Fruit fly (Drosophila melanogaster): ENCODE data around the gene CG4161.

The CG4161 gene

dm6 chr2L:15426736-15427222, 6.3 kb upstream of the CG4161 start:
- TF ChIP-seq pnt (GFP tag; optimal IDR thresholded peaks at IDR 0.05) (no peak), CG13894 (tag; optimal IDR thresholded peaks at IDR 0.05) (no peak), cwo (GFP tag; optimal IDR thresholded peaks at IDR 0.05) (no peak), HLH3B (GFP tag; IDR thresholded peaks at IDR 0.05) (no peak), Meics (GFP tag; optimal IDR thresholded peaks at IDR 0.05) (no peak), Aef1 (GFP tag; IDR thresholded peaks at IDR 0.05) (no peak), B-H1 (GFP tag; IDR thresholded peaks at IDR 0.05) (no peak), ems (GFP tag; optimal IDR thresholded peaks at IDR 0.05) (no peak), sd (tag; optimal IDR thresholded peaks at IDR 0.05) (peak; percentile 46), shn (GFP tag; optimal IDR thresholded peaks at IDR 0.05) (no peak), fd96Cb (tag; optimal IDR thresholded peaks at IDR 0.05) (no peak), CG10543 (GFP tag; optimal IDR thresholded peaks at IDR 0.05) (no peak), trem (tag; optimal IDR thresholded peaks at IDR 0.05) (no peak), Elba2 (GFP tag; optimal IDR thresholded peaks at IDR 0.05) (no peak), CG1024 (GFP tag; IDR thresholded peaks at IDR 0.05) (no peak), CG33557 (GFP tag; optimal IDR thresholded peaks at IDR 0.05) (no peak), Ravus (GFP tag; IDR thresholded peaks at IDR 0.05) (no peak), MTF-1 (GFP tag; optimal IDR thresholded peaks at IDR 0.05; ENCODE audit: borderline replicate concordance) (no peak), fd102C (GFP tag; optimal IDR thresholded peaks at IDR 0.05) (no peak), Hr3 (GFP tag; optimal IDR thresholded peaks at IDR 0.05) (no peak), CG12299 (tag; optimal IDR thresholded peaks at IDR 0.05) (no peak), Dll (GFP tag; IDR thresholded peaks at IDR 0.05; ENCODE audit: partially characterized antibody) (no peak), CG15514 (GFP tag; optimal IDR thresholded peaks at IDR 0.05) (no peak), nerfin-1 (tag; optimal IDR thresholded peaks at IDR 0.05) (peak; percentile 96), CG11456 (GFP tag; IDR thresholded peaks at IDR 0.05) (no peak), BEAF-32 (GFP tag; optimal IDR thresholded peaks at IDR 0.05) (no peak), ac (GFP tag; optimal IDR thresholded peaks at IDR 0.05) (no peak), CG12104 (GFP tag; optimal IDR thresholded peaks at IDR 0.05) (no peak), Abd-B (GFP tag; optimal IDR thresholded peaks at IDR 0.05) (no peak), Antp (GFP tag; optimal IDR thresholded peaks at IDR 0.05) (no peak), Myb (GFP tag; optimal IDR thresholded peaks at IDR 0.05) (no peak), pros (GFP tag; optimal IDR thresholded peaks at IDR 0.05) (peak; percentile 98), bab2 (GFP tag; optimal IDR thresholded peaks at IDR 0.05) (no peak), pzg (GFP tag; optimal IDR thresholded peaks at IDR 0.05) (no peak), CG32767 (GFP tag; IDR thresholded peaks at IDR 0.05) (no peak), CG7928 (GFP tag; optimal IDR thresholded peaks at IDR 0.05) (no peak), wor (GFP tag; IDR thresholded peaks at IDR 0.05) (0 out of 2 replicates have a peak, but pooled peaks have one; percentile 50), Ets97D (GFP tag; optimal IDR thresholded peaks at IDR 0.05) (no peak), ranshi (GFP tag; IDR thresholded peaks at IDR 0.05) (no peak), kni (GFP tag; optimal IDR thresholded peaks at IDR 0.05) (peak; percentile 8), CG8388 (GFP tag; optimal IDR thresholded peaks at IDR 0.05) (no peak)

- no peak for TF ChIP-seq CG3163 (GFP tag; optimal IDR thresholded peaks at IDR 0.05)
- peak; percentile 32 for TF ChIP-seq abd-A (tag; optimal IDR thresholded peaks at IDR 0.05)
- peak; percentile 24 for TF ChIP-seq kni (GFP tag; optimal IDR thresholded peaks at IDR 0.05)
- peak; percentile 69 for TF ChIP-seq nerfin-1 (tag; optimal IDR thresholded peaks at IDR 0.05)
- TF ChIP-seq Kr (GFP tag; optimal IDR thresholded peaks at IDR 0.05) = peak; percentile 3
- TF ChIP-seq so (GFP tag; IDR thresholded peaks at IDR 0.05) = no peak
- TF ChIP-seq sens (GFP tag) = no peak
- TF ChIP-seq pros (GFP tag; optimal IDR thresholded peaks at IDR 0.05) = peak; percentile 82
- peak; percentile 18 for TF ChIP-seq sqz (GFP tag; optimal IDR thresholded peaks at IDR 0.05)
- peak; percentile 68 for TF ChIP-seq Hey (tag; optimal IDR thresholded peaks at IDR 0.05)
- peak; percentile 71 for TF ChIP-seq gsb-n (tag; optimal IDR thresholded peaks at IDR 0.05)
Measured at dm6 chr2L:15429671-15430070, 3.4 kb upstream of the CG4161 start.
